Worm (Caenorhabditis elegans): Measurements from ENCODE around the gene pos-1.
A peak's percentile ranks its signal among the peaks of the same experiment; 100 is the strongest.

DNA sequence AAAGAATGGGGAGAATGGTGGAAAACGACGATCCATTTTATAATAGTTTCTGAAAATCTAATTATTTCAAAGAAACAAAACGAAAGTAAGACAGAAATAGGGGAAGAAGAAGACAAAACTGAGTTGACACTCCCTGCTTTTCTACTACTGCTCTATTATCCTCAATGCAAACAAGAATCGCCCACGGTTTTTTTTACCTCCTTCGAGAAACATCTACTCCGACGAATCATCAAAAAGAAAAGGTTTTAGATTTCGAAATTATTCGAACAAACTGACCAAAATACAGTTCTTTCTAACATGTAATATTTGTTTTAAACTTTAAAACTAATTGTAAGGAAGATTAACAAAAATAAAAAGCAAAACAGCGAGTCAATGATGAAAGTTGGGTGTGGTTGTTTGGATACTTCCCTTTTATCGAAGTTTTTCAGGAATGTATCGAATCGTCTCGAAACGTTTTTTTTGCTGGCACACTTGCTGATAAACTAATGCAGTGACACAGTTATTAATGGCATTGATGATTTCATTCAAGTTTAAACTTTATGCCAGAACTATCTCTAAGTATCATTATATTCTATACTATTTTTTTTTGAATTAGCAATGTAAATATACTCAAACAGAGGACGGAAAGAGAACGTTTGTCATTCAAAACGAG is 27.9 kb upstream of the pos-1 start, which contains the start of gene hsp-17:
- no peak for TF ChIP-seq ama-1 (optimal IDR thresholded peaks at IDR 0.05)
- TF ChIP-seq nhr-11 (tag; optimal IDR thresholded peaks at IDR 0.05): no peak
- no peak for TF ChIP-seq hif-1 (tag; optimal IDR thresholded peaks at IDR 0.05)
- TF ChIP-seq madf-5 (GFP tag; IDR thresholded peaks at IDR 0.05): no peak
- TF ChIP-seq lsy-2 (tag; optimal IDR thresholded peaks at IDR 0.05): no peak
- no peak for TF ChIP-seq ztf-11 (tag; optimal IDR thresholded peaks at IDR 0.05)
- TF ChIP-seq ceh-82 (tag; optimal IDR thresholded peaks at IDR 0.05): no peak
- no peak for TF ChIP-seq nhr-77 (tag; optimal IDR thresholded peaks at IDR 0.05)
- peak; percentile 16 for TF ChIP-seq pqm-1 (tag; optimal IDR thresholded peaks at IDR 0.05)
- TF ChIP-seq tag-97 (GFP tag; IDR thresholded peaks at IDR 0.05): no peak
- TF ChIP-seq fos-1 (tag; optimal IDR thresholded peaks at IDR 0.05): no peak
- TF ChIP-seq ceh-20 (GFP tag; IDR thresholded peaks at IDR 0.05): no peak
- TF ChIP-seq lin-29 (GFP tag; IDR thresholded peaks at IDR 0.05): no peak
- no peak for TF ChIP-seq duxl-1 (tag; optimal IDR thresholded peaks at IDR 0.05; ENCODE audit: poor library complexity)
